Worm (Caenorhabditis elegans) whole organism, mixed stage, embryonic: Measurements from ENCODE around the gene fbxb-106.

Experiments used
- M03D4.4 ChIP-seq: sonication (generic microtip); optimal IDR thresholded peaks from 2 replicates; lab custom pipeline; 2017; ENCODE audit warnings: mild to moderate bottlenecking, missing genetic modification characterization, missing compliant biosample characterization
- bed-3 ChIP-seq: fragments of 200-800 bp; sonication (Bioruptor generic); optimal IDR thresholded peaks from 3 replicates; lab custom pipeline; 2018; ENCODE audit warnings: mild to moderate bottlenecking, missing genetic modification characterization, moderate library complexity, missing compliant biosample characterization
- blmp-1 ChIP-seq: fragments of 150-350 bp; optimal IDR thresholded peaks from 2 replicates; lab custom pipeline; 2014; ENCODE audit warnings: missing biosample characterization, missing genetic modification characterization
- ceh-39 ChIP-seq: fragments of 150-350 bp; optimal IDR thresholded peaks from 2 replicates; lab custom pipeline; 2014; ENCODE audit warnings: missing biosample characterization, missing genetic modification characterization
- ceh-43 ChIP-seq: fragments of 200-800 bp; sonication (Bioruptor generic); optimal IDR thresholded peaks from 2 replicates; lab custom pipeline; 2018; ENCODE audit warnings: mild to moderate bottlenecking, missing genetic modification characterization, moderate library complexity, missing compliant biosample characterization
- ceh-83 ChIP-seq: fragments of 200-800 bp; sonication (Bioruptor generic); optimal IDR thresholded peaks from 2 replicates; lab custom pipeline; 2018; ENCODE audit warnings: mild to moderate bottlenecking, missing genetic modification characterization, missing compliant biosample characterization
- ces-1 ChIP-seq: fragments of 150-350 bp; optimal IDR thresholded peaks from 2 replicates; lab custom pipeline; 2014; ENCODE audit warnings: missing biosample characterization, missing genetic modification reagents, missing genetic modification characterization
- cnd-1 ChIP-seq: fragments of 200-800 bp; sonication (Bioruptor generic); optimal IDR thresholded peaks from 2 replicates; lab custom pipeline; 2018; ENCODE audit warnings: mild to moderate bottlenecking, missing genetic modification characterization, missing compliant biosample characterization
- drap-1 ChIP-seq: fragments of 200-800 bp; sonication (Bioruptor generic); optimal IDR thresholded peaks from 3 replicates; lab custom pipeline; 2018; ENCODE audit warnings: mild to moderate bottlenecking, missing genetic modification characterization, missing compliant biosample characterization
- elt-3 ChIP-seq: fragments of 150-350 bp; optimal IDR thresholded peaks from 2 replicates; lab custom pipeline; 2014; ENCODE audit warnings: missing biosample characterization, missing genetic modification characterization
- flh-1 ChIP-seq: fragments of 200-800 bp; sonication (Bioruptor generic); optimal IDR thresholded peaks from 2 replicates; lab custom pipeline; 2018; ENCODE audit warnings: mild to moderate bottlenecking, missing genetic modification characterization, moderate library complexity, missing compliant biosample characterization
- ham-2 ChIP-seq: fragments of 200-800 bp; sonication (Bioruptor generic); optimal IDR thresholded peaks from 2 replicates; lab custom pipeline; 2018; ENCODE audit warnings: mild to moderate bottlenecking, missing genetic modification characterization, missing compliant biosample characterization
- hlh-1 ChIP-seq: fragments of 150-350 bp; optimal IDR thresholded peaks from 2 replicates; lab custom pipeline; 2014; ENCODE audit warnings: missing biosample characterization, missing genetic modification reagents, missing genetic modification characterization
- lin-13 ChIP-seq: fragments of 150-350 bp; optimal IDR thresholded peaks from 2 replicates; lab custom pipeline; 2014; ENCODE audit warnings: missing biosample characterization, missing genetic modification characterization
- lin-32 ChIP-seq: fragments of 200-800 bp; sonication (Bioruptor generic); optimal IDR thresholded peaks from 2 replicates; lab custom pipeline; 2018; ENCODE audit warnings: mild to moderate bottlenecking, missing genetic modification characterization, missing compliant biosample characterization
- lsy-2 ChIP-seq: fragments of 150-350 bp; optimal IDR thresholded peaks from 2 replicates; lab custom pipeline; 2014; ENCODE audit warnings: missing biosample characterization, missing genetic modification characterization
- mab-5 ChIP-seq: fragments of 150-350 bp; optimal IDR thresholded peaks from 2 replicates; lab custom pipeline; 2014; ENCODE audit warnings: missing biosample characterization, missing genetic modification characterization
- mep-1 ChIP-seq: fragments of 150-350 bp; optimal IDR thresholded peaks from 2 replicates; lab custom pipeline; 2017; ENCODE audit warnings: missing biosample characterization, missing genetic modification reagents, missing genetic modification characterization, inconsistent platforms
- nhr-12 ChIP-seq: fragments of 150-350 bp; optimal IDR thresholded peaks from 2 replicates; lab custom pipeline; 2014; ENCODE audit warnings: missing biosample characterization, missing genetic modification characterization
- nhr-2 ChIP-seq: fragments of 150-350 bp; optimal IDR thresholded peaks from 2 replicates; lab custom pipeline; 2014; ENCODE audit warnings: missing biosample characterization, missing genetic modification characterization
- nhr-237 ChIP-seq: fragments of 150-350 bp; optimal IDR thresholded peaks from 2 replicates; lab custom pipeline; 2014; ENCODE audit warnings: missing biosample characterization, missing genetic modification characterization
- nhr-76 ChIP-seq: sonication (generic microtip); optimal IDR thresholded peaks from 2 replicates; lab custom pipeline; 2017; ENCODE audit warnings: missing biosample characterization, missing genetic modification characterization
- pha-4 ChIP-seq: fragments of 150-350 bp; optimal IDR thresholded peaks from 2 replicates; lab custom pipeline; 2018; ENCODE audit warnings: missing biosample characterization, missing genetic modification reagents, missing genetic modification characterization
- sem-2 ChIP-seq: fragments of 200-800 bp; sonication (Bioruptor generic); optimal IDR thresholded peaks from 2 replicates; lab custom pipeline; 2018; ENCODE audit warnings: mild to moderate bottlenecking, missing genetic modification characterization, missing compliant biosample characterization
- snpc-4 ChIP-seq: fragments of 150-350 bp; optimal IDR thresholded peaks from 2 replicates; lab custom pipeline; 2014; ENCODE audit warnings: missing biosample characterization, missing genetic modification characterization
- sptf-1 ChIP-seq: sonication (generic microtip); optimal IDR thresholded peaks from 2 replicates; lab custom pipeline; 2017; ENCODE audit warnings: mild to moderate bottlenecking, missing genetic modification characterization, moderate library complexity, missing compliant biosample characterization
- unc-120 ChIP-seq: sonication (generic microtip); optimal IDR thresholded peaks from 2 replicates; lab custom pipeline; 2017; ENCODE audit warnings: missing genetic modification characterization, missing compliant biosample characterization; ENCODE audit not compliant: poor library complexity, severe bottlenecking
- unc-39 ChIP-seq: fragments of 150-350 bp; optimal IDR thresholded peaks from 2 replicates; lab custom pipeline; 2014; ENCODE audit warnings: missing biosample characterization, missing genetic modification characterization
- unc-62 ChIP-seq: fragments of 150-350 bp; optimal IDR thresholded peaks from 2 replicates; lab custom pipeline; 2014; ENCODE audit warnings: missing biosample characterization, missing genetic modification reagents, missing genetic modification characterization
- zip-8 ChIP-seq: fragments of 150-350 bp; optimal IDR thresholded peaks from 2 replicates; lab custom pipeline; 2014; ENCODE audit warnings: missing biosample characterization, missing genetic modification characterization
- ztf-11 ChIP-seq: fragments of 150-350 bp; optimal IDR thresholded peaks from 2 replicates; lab custom pipeline; 2014; ENCODE audit warnings: missing biosample characterization, missing genetic modification characterization

Gene fbxb-106

DNA sequence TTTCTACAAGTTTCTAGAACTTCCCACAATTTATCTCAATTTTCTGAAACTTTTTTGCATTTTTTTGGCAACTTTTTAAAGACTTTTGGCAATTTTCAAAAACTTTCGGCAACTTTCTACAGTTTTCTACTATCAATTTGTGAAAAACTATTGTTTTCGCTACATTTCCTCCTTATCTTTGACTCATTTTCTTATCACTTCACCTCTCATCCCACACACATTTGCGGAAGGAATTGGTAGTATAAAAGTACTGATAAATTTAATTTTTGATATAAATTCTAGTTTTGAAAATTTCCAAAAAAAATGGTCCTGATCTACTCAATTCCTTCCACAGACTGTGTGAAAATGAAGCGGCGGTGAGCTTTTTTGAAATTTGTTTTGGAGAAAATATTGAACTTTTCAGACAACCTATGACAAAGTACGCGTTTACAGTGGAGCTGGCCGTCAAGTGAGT lies 12.6 kb upstream of the fbxb-106 start, which contains the start of gene F29A7.4:
Gene F29A7.4 (plus strand): TSS at position 404 of the 454 bp plus-strand sequence.
- TF ChIP-seq ztf-11 (tag; lab: Kevin White, UChicago) (no peak), nhr-76 (tag; lab: Kevin White, UChicago) (no peak), nhr-12 (tag; lab: Kevin White, UChicago) (no peak), ceh-83 (GFP tag; lab: Kevin White, UChicago) (no peak), mep-1 (tag; lab: Kevin White, UChicago) (no peak), mab-5 (tag; lab: Kevin White, UChicago) (no peak), lsy-2 (tag; lab: Kevin White, UChicago) (no peak), unc-39 (no peak), cnd-1 (tag; lab: Kevin White, UChicago) (no peak), ceh-39 (tag; lab: Kevin White, UChicago) (no peak), sptf-1 (no peak)

- TF ChIP-seq lin-32 (GFP tag; lab: Kevin White, UChicago) (no peak), sptf-1 (no peak), nhr-76 (tag; lab: Kevin White, UChicago) (no peak), bed-3 (GFP tag; lab: Kevin White, UChicago) (no peak), blmp-1 (tag; lab: Kevin White, UChicago) (no peak), unc-62 (GFP tag; lab: Kevin White, UChicago) (no peak), nhr-2 (no peak), sem-2 (no peak), zip-8 (tag; lab: Kevin White, UChicago) (no peak), cnd-1 (tag; lab: Kevin White, UChicago) (no peak), mep-1 (tag; lab: Kevin White, UChicago) (no peak), flh-1 (no peak)
These were observed 10.9 kb upstream of the fbxb-106 start for ce11 chrII:2751278-2751677.

DNA sequence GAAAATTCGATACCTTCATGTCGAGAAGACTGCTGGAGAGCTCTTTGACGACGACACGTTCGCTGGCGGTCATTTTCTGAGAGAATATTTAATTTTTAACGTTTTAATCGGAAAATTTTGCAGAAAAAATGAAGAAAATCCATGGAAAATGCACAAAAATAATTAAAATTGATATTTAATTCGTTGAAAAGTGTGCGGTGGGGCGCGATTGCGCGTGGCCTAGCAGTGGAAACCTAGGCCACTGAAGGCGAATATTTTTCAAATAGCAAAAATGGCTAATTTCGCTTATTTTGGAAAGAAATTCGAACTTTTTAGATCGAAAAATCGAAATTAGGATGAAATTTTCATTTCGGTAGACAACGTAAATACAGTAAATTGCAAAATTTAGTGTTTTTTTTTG lies 9.7 kb upstream of the fbxb-106 start, which contains the start of gene F29A7.6:
Gene F29A7.6 (minus strand): TSS at position 76 of the 400 bp plus-strand sequence.
- TF ChIP-seq drap-1 (GFP tag; lab: Kevin White, UChicago) (no peak), sptf-1 (peak; percentile 65), hlh-1 (tag; lab: Kevin White, UChicago) (peak; percentile 2), nhr-237 (tag; lab: Kevin White, UChicago) (no peak), lsy-2 (tag; lab: Kevin White, UChicago) (no peak), pha-4 (tag; lab: Kevin White, UChicago) (peak; percentile 18), lin-32 (GFP tag; lab: Kevin White, UChicago) (no peak), M03D4.4 (peak; percentile 20), ztf-11 (tag; lab: Kevin White, UChicago) (no peak), nhr-12 (tag; lab: Kevin White, UChicago) (no peak), bed-3 (GFP tag; lab: Kevin White, UChicago) (no peak), lin-13 (tag; lab: Kevin White, UChicago) (peak; percentile 51), mab-5 (tag; lab: Kevin White, UChicago) (no peak), nhr-76 (tag; lab: Kevin White, UChicago) (no peak), unc-62 (GFP tag; lab: Kevin White, UChicago) (no peak), ces-1 (peak; percentile 74), mep-1 (tag; lab: Kevin White, UChicago) (peak; percentile 36), ham-2 (GFP tag; lab: Kevin White, UChicago) (peak; percentile 46)

ce11 chrII:2752999-2753398 lies 9.2 kb upstream of the fbxb-106 start, which contains the start of gene F29A7.3:
TSS of gene F29A7.3 (plus strand) at chrII:2753299.
- TF ChIP-seq unc-62 (GFP tag; lab: Kevin White, UChicago) = no peak
- TF ChIP-seq lin-13 (tag; lab: Kevin White, UChicago) = no peak
- TF ChIP-seq flh-1 = no peak
- TF ChIP-seq elt-3 (tag; lab: Kevin White, UChicago) = no peak
- TF ChIP-seq mab-5 (tag; lab: Kevin White, UChicago) = no peak
- no peak for TF ChIP-seq hlh-1 (tag; lab: Kevin White, UChicago)
- TF ChIP-seq unc-120 (tag; lab: Kevin White, UChicago) = no peak
- TF ChIP-seq zip-8 (tag; lab: Kevin White, UChicago) = no peak
- no peak for TF ChIP-seq cnd-1 (tag; lab: Kevin White, UChicago)
- TF ChIP-seq unc-39 = no peak
- no peak for TF ChIP-seq mep-1 (tag; lab: Kevin White, UChicago)
- no peak for TF ChIP-seq nhr-12 (tag; lab: Kevin White, UChicago)
- no peak for TF ChIP-seq ham-2 (GFP tag; lab: Kevin White, UChicago)
- no peak for TF ChIP-seq nhr-2
- TF ChIP-seq bed-3 (GFP tag; lab: Kevin White, UChicago) = no peak

DNA sequence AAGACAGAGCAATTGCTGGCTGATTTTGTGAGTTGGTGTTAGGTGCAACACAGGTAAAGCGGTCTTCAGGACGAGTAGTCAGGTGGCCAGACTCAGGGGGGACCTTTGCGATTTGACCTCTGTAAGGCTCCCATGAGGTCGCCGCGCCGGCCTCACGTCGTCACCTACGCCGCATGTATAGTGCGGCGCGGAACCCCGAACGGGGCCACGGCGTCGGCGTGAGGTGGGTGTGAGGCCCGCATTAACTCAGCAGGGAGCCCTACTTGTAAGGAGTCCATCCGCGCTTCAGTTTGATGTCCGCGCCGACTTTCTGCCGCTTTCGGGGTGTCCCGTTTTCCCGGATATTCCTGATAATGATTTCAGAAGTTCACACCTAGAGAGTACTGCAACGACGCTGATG lies 7.6 kb upstream of the fbxb-106 start:
- TF ChIP-seq ceh-43 = no peak
- TF ChIP-seq snpc-4 (tag; lab: Kevin White, UChicago) = no peak
- TF ChIP-seq ces-1 = no peak
- no peak for TF ChIP-seq unc-39
- no peak for TF ChIP-seq M03D4.4
- TF ChIP-seq nhr-237 (tag; lab: Kevin White, UChicago) = no peak
- TF ChIP-seq mep-1 (tag; lab: Kevin White, UChicago) = no peak
- no peak for TF ChIP-seq zip-8 (tag; lab: Kevin White, UChicago)
- TF ChIP-seq ham-2 (GFP tag; lab: Kevin White, UChicago) = no peak
- no peak for TF ChIP-seq ceh-39 (tag; lab: Kevin White, UChicago)
- no peak for TF ChIP-seq lin-13 (tag; lab: Kevin White, UChicago)
- no peak for TF ChIP-seq nhr-12 (tag; lab: Kevin White, UChicago)
- TF ChIP-seq, all 35 proteins: peak for 0
